Worm (Caenorhabditis elegans): ENCODE data around the gene gcna-1.

The gcna-1 gene

ce11 chrIII:6008989-6009610 is at the start of gene gcna-1, which contains the start of gene eftu-2:
TSS of gene gcna-1 (minus strand) at chrIII:6009084.
TSS of gene eftu-2 (plus strand) at chrIII:6009560.
- no peak for TF ChIP-seq ztf-11 (tag; optimal IDR thresholded peaks at IDR 0.05)
- TF ChIP-seq lin-13 (GFP tag; optimal IDR thresholded peaks at IDR 0.05), result no peak
- peak; percentile 72 for TF ChIP-seq gmeb-1 (tag; optimal IDR thresholded peaks at IDR 0.05)
- no peak for TF ChIP-seq C34F6.9 (tag; optimal IDR thresholded peaks at IDR 0.05)
- no peak for TF ChIP-seq nhr-21 (tag; optimal IDR thresholded peaks at IDR 0.05)
- TF ChIP-seq nhr-237 (tag; optimal IDR thresholded peaks at IDR 0.05), result no peak
- TF ChIP-seq ama-1 (optimal IDR thresholded peaks at IDR 0.05), result no peak
- TF ChIP-seq lsy-2 (tag; optimal IDR thresholded peaks at IDR 0.05), result peak; percentile 76 to 96
- no peak for TF ChIP-seq snpc-4 (tag; optimal IDR thresholded peaks at IDR 0.05)
- TF ChIP-seq nhr-12 (tag; optimal IDR thresholded peaks at IDR 0.05), result no peak
- no peak for TF ChIP-seq peb-1 (tag; optimal IDR thresholded peaks at IDR 0.05)
- no peak for TF ChIP-seq nhr-77 (tag; optimal IDR thresholded peaks at IDR 0.05)
- no peak for TF ChIP-seq zag-1 (tag; optimal IDR thresholded peaks at IDR 0.05)
- TF ChIP-seq unc-62 (GFP tag; optimal IDR thresholded peaks at IDR 0.05), result no peak
- no peak for TF ChIP-seq ZK546.5 (tag; optimal IDR thresholded peaks at IDR 0.05)
- no peak for TF ChIP-seq mab-5 (tag; optimal IDR thresholded peaks at IDR 0.05)
- TF ChIP-seq nhr-129 (tag; optimal IDR thresholded peaks at IDR 0.05), result peak; percentile 16
- no peak for TF ChIP-seq nhr-11 (tag; optimal IDR thresholded peaks at IDR 0.05)
- peak; percentile 47 for TF ChIP-seq unc-55 (GFP tag; optimal IDR thresholded peaks at IDR 0.05)
- TF ChIP-seq blmp-1 (tag; optimal IDR thresholded peaks at IDR 0.05; ENCODE audit: insufficient read depth), result no peak
- TF ChIP-seq sma-9 (GFP tag; optimal IDR thresholded peaks at IDR 0.05), result no peak
- no peak for TF ChIP-seq sma-9 (tag; optimal IDR thresholded peaks at IDR 0.05)
- TF ChIP-seq nhr-6 (tag; optimal IDR thresholded peaks at IDR 0.05), result no peak
- no peak for TF ChIP-seq fos-1 (tag; optimal IDR thresholded peaks at IDR 0.05)
- no peak for TF ChIP-seq nhr-25 (tag; optimal IDR thresholded peaks at IDR 0.05)
- TF ChIP-seq sma-3 (GFP tag; optimal IDR thresholded peaks at IDR 0.05), result peak; percentile 20
- TF ChIP-seq crh-2 (tag; optimal IDR thresholded peaks at IDR 0.05), result no peak
- TF ChIP-seq lin-11 (tag; optimal IDR thresholded peaks at IDR 0.05), result no peak

- TF ChIP-seq nhr-129 (tag; optimal IDR thresholded peaks at IDR 0.05) (no peak), dmd-4 (tag; optimal IDR thresholded peaks at IDR 0.05) (no peak), elt-1 (tag; optimal IDR thresholded peaks at IDR 0.05) (no peak), nhr-77 (tag; optimal IDR thresholded peaks at IDR 0.05) (no peak), ZK546.5 (tag; optimal IDR thresholded peaks at IDR 0.05) (no peak), aly-2 (tag; optimal IDR thresholded peaks at IDR 0.05) (no peak), ztf-4 (tag; optimal IDR thresholded peaks at IDR 0.05) (no peak), mbf-1 (tag; optimal IDR thresholded peaks at IDR 0.05) (no peak), sma-3 (GFP tag; optimal IDR thresholded peaks at IDR 0.05) (no peak), skn-1 (tag; optimal IDR thresholded peaks at IDR 0.05) (no peak)
Observed at ce11 chrIII:6056770-6057169, 47.9 kb upstream of the gcna-1 start, which contains the start of gene clc-10. TSS of gene clc-10 (plus strand) at chrIII:6057070.

ce11 chrIII:6056179-6056578 is 47.3 kb upstream of the gcna-1 start:
- TF ChIP-seq crh-2 (tag; optimal IDR thresholded peaks at IDR 0.05) (no peak), mbf-1 (tag; optimal IDR thresholded peaks at IDR 0.05) (no peak), nhr-77 (tag; optimal IDR thresholded peaks at IDR 0.05) (no peak), ztf-1 (GFP tag; conservative IDR thresholded peaks at IDR 0.05) (no peak), gmeb-1 (tag; optimal IDR thresholded peaks at IDR 0.05) (no peak), nhr-25 (tag; optimal IDR thresholded peaks at IDR 0.05) (no peak), ztf-11 (tag; optimal IDR thresholded peaks at IDR 0.05) (no peak), ceh-16 (tag; optimal IDR thresholded peaks at IDR 0.05) (no peak), unc-39 (tag; optimal IDR thresholded peaks at IDR 0.05) (no peak), ama-1 (optimal IDR thresholded peaks at IDR 0.05) (no peak), dmd-4 (tag; optimal IDR thresholded peaks at IDR 0.05) (no peak), C34F6.9 (tag; optimal IDR thresholded peaks at IDR 0.05) (no peak)

ce11 chrIII:6055706-6056105 is 46.8 kb upstream of the gcna-1 start, which contains the start of gene F40H6.5:
TSS of gene F40H6.5 (minus strand) at chrIII:6055806.
- no peak for TF ChIP-seq nhr-25 (tag; optimal IDR thresholded peaks at IDR 0.05)
